Fruit fly (Drosophila melanogaster): ENCODE results near the gene CCT4.
A peak's percentile ranks its signal among the peaks of the same experiment; 100 is the strongest.

The CCT4 gene

DNA sequence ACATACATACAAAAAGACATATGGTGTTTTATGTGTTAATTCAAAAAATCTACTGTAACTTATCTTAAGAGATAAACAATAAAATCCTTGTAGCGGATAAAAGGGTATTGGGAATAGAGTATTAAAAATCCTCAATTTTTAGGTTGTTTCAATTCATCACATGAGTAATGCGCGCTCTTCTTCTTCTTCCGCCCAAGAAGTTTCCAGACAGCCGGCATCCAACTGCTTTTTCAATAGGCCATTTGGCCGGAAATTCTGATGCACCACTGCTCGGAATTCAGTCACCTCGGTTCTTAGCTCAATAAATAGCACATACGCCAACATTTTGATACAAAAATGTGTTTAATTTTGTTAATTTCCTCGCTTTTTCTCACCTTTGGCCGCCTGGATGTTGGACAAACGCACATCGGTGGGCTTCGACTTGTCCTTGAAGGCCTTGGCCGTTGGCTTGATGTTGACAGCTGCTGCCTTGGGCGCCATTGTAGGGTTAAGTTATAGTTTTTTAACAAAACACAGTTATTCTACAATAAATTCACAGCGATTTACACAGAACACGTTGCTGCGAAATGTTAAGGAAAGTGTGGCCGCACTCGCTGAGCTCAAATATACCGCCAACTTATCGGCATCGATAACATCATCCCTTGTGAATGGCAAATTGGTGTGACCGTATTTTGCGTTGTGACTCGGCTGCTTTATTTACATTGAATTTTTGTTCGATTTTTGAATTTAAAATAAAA, at the start of gene CCT4, which contains the start of gene CG6153 (continued):
- TF ChIP-seq corto (GFP tag; optimal IDR thresholded peaks at IDR 0.05) (no peak), E2f1 (GFP tag; IDR thresholded peaks at IDR 0.05) (no peak), CG13894 (tag; optimal IDR thresholded peaks at IDR 0.05) (no peak), H2.0 (GFP tag; IDR thresholded peaks at IDR 0.05) (no peak), CG4282 (GFP tag; optimal IDR thresholded peaks at IDR 0.05) (no peak), E2f2 (GFP tag; IDR thresholded peaks at IDR 0.05) (peak; percentile 68), Myb (GFP tag; optimal IDR thresholded peaks at IDR 0.05) (peak; percentile 43), bcd (GFP tag; optimal IDR thresholded peaks at IDR 0.05) (no peak), pzg (GFP tag; optimal IDR thresholded peaks at IDR 0.05) (peak; percentile 85), CG14965 (GFP tag; optimal IDR thresholded peaks at IDR 0.05; ENCODE audit: borderline replicate concordance) (no peak), CG7372 (GFP tag; IDR thresholded peaks at IDR 0.05) (no peak), Hr3 (GFP tag; optimal IDR thresholded peaks at IDR 0.05) (no peak), CG31441 (GFP tag; IDR thresholded peaks at IDR 0.05) (no peak), Gsc (GFP tag; IDR thresholded peaks at IDR 0.05) (no peak), emc (GFP tag; optimal IDR thresholded peaks at IDR 0.05) (no peak), Dfd (GFP tag; optimal IDR thresholded peaks at IDR 0.05) (no peak), CG10462 (GFP tag; optimal IDR thresholded peaks at IDR 0.05) (no peak), disco-r (GFP tag; optimal IDR thresholded peaks at IDR 0.05) (no peak), cg (GFP tag; optimal IDR thresholded peaks at IDR 0.05) (no peak), CG1024 (GFP tag; IDR thresholded peaks at IDR 0.05) (no peak), Dip3 (GFP tag; optimal IDR thresholded peaks at IDR 0.05) (no peak), Trl (optimal IDR thresholded peaks at IDR 0.05) (no peak), Trl (GFP tag; optimal IDR thresholded peaks at IDR 0.05) (no peak), ro (GFP tag; IDR thresholded peaks at IDR 0.05) (no peak), CG13296 (GFP tag; optimal IDR thresholded peaks at IDR 0.05) (no peak), D19B (GFP tag; optimal IDR thresholded peaks at IDR 0.05) (no peak), gfzf (GFP tag; optimal IDR thresholded peaks at IDR 0.05) (peak; percentile 88), Opbp (GFP tag; IDR thresholded peaks at IDR 0.05; ENCODE audit: partially characterized antibody) (peak; percentile 65; the same call in 1 of the 3 replicates), CG10959 (GFP tag; IDR thresholded peaks at IDR 0.05) (no peak), hth (optimal IDR thresholded peaks at IDR 0.05) (no peak), hkb (optimal IDR thresholded peaks at IDR 0.05) (no peak), hkb (GFP tag; IDR thresholded peaks at IDR 0.05) (no peak), grn (GFP tag; optimal IDR thresholded peaks at IDR 0.05) (no peak), h (optimal IDR thresholded peaks at IDR 0.05) (no peak), Gug (GFP tag; IDR thresholded peaks at IDR 0.05) (no peak), CG31365 (tag; optimal IDR thresholded peaks at IDR 0.05) (no peak), ato (GFP tag; IDR thresholded peaks at IDR 0.05; ENCODE audit: partially characterized antibody) (no peak), vvl (GFP tag; IDR thresholded peaks at IDR 0.05) (peak; percentile 22; the same call in 1 of the 2 replicates), CG7928 (GFP tag; optimal IDR thresholded peaks at IDR 0.05) (no peak), danr (GFP tag; IDR thresholded peaks at IDR 0.05) (no peak), Fer1 (GFP tag; optimal IDR thresholded peaks at IDR 0.05) (no peak), Dip2 (GFP tag; IDR thresholded peaks at IDR 0.05) (no peak), NFAT (GFP tag; IDR thresholded peaks at IDR 0.05) (no peak), CG10543 (GFP tag; optimal IDR thresholded peaks at IDR 0.05) (no peak), bab2 (GFP tag; optimal IDR thresholded peaks at IDR 0.05) (no peak), cato (GFP tag; optimal IDR thresholded peaks at IDR 0.05; ENCODE audit: borderline replicate concordance) (no peak), gro (GFP tag; optimal IDR thresholded peaks at IDR 0.05) (no peak), CG11085 (GFP tag; IDR thresholded peaks at IDR 0.05) (no peak), MESR4 (GFP tag; optimal IDR thresholded peaks at IDR 0.05) (peak; percentile 62), HLHmδ (GFP tag; optimal IDR thresholded peaks at IDR 0.05) (no peak), CG7987 (GFP tag; optimal IDR thresholded peaks at IDR 0.05) (no peak), Mrtf (GFP tag; IDR thresholded peaks at IDR 0.05) (no peak), Sry-δ (GFP tag; optimal IDR thresholded peaks at IDR 0.05) (peak; percentile 44)

Measured in whole organism, embryonic.